Worm (Caenorhabditis elegans): ENCODE data around the gene F44E5.17.

F44E5.17 gene

ce11 chrII:11749490-11750172 lies 1.2 kb upstream of the F44E5.17 start (continued):
- TF ChIP-seq npax-4 (tag; optimal IDR thresholded peaks at IDR 0.05): no peak
- peak; percentile 94 for TF ChIP-seq ceh-34 (tag; optimal IDR thresholded peaks at IDR 0.05)
- TF ChIP-seq nhr-11 (tag; optimal IDR thresholded peaks at IDR 0.05): no peak
- TF ChIP-seq pat-9 (tag; optimal IDR thresholded peaks at IDR 0.05): no peak
- peak; percentile 68 for TF ChIP-seq hlh-30 (tag; optimal IDR thresholded peaks at IDR 0.05; ENCODE audit: insufficient read depth)
- TF ChIP-seq C38D4.7 (GFP tag; optimal IDR thresholded peaks at IDR 0.05): no peak
- peak; percentile 69 for TF ChIP-seq pros-1 (tag; optimal IDR thresholded peaks at IDR 0.05)
- no peak for TF ChIP-seq K02D7.2 (tag; optimal IDR thresholded peaks at IDR 0.05)
- TF ChIP-seq ets-4 (tag; optimal IDR thresholded peaks at IDR 0.05): peak; percentile 78
- peak; percentile 1 for TF ChIP-seq zip-5 (tag; optimal IDR thresholded peaks at IDR 0.05)
- no peak for TF ChIP-seq pax-1 (tag; optimal IDR thresholded peaks at IDR 0.05)
- peak; percentile 13 for TF ChIP-seq lim-6 (tag; optimal IDR thresholded peaks at IDR 0.05)
- no peak for TF ChIP-seq fkh-10 (GFP tag; optimal IDR thresholded peaks at IDR 0.05)
- TF ChIP-seq ceh-48 (tag; optimal IDR thresholded peaks at IDR 0.05): peak; percentile 93
- peak; percentile 94 for TF ChIP-seq ceh-31 (tag; optimal IDR thresholded peaks at IDR 0.05)
- peak; percentile 35 for TF ChIP-seq ceh-30 (tag; optimal IDR thresholded peaks at IDR 0.05)
- TF ChIP-seq elt-4 (tag; optimal IDR thresholded peaks at IDR 0.05): peak; percentile 79
- peak; percentile 49 for TF ChIP-seq mec-3 (tag; optimal IDR thresholded peaks at IDR 0.05; ENCODE audit: borderline replicate concordance)
- peak; percentile 83 for TF ChIP-seq ceh-14 (tag; optimal IDR thresholded peaks at IDR 0.05)
- peak; percentile 1; the same call in 1 of the 2 replicates for TF ChIP-seq sox-2 (GFP tag; IDR thresholded peaks at IDR 0.05)
- peak; percentile 81 for TF ChIP-seq syd-9 (tag; optimal IDR thresholded peaks at IDR 0.05)
- peak; percentile 35 for TF ChIP-seq elt-2 (tag; optimal IDR thresholded peaks at IDR 0.05)
- peak; percentile 99 for TF ChIP-seq ceh-18 (tag; optimal IDR thresholded peaks at IDR 0.05)
- TF ChIP-seq ceh-22 (tag; optimal IDR thresholded peaks at IDR 0.05): peak; percentile 53
- TF ChIP-seq unc-42 (tag; optimal IDR thresholded peaks at IDR 0.05): peak; percentile 84
- TF ChIP-seq nfya-1 (tag; optimal IDR thresholded peaks at IDR 0.05): peak; percentile 99
- TF ChIP-seq fax-1 (tag; optimal IDR thresholded peaks at IDR 0.05): peak; percentile 48
- peak; percentile 55 for TF ChIP-seq C08G9.2 (tag; optimal IDR thresholded peaks at IDR 0.05)
- no peak for TF ChIP-seq hlh-15 (tag; optimal IDR thresholded peaks at IDR 0.05)
- peak; percentile 82 for TF ChIP-seq F13H6.1 (tag; optimal IDR thresholded peaks at IDR 0.05)
- peak; percentile 74 for TF ChIP-seq hlh-8 (tag; optimal IDR thresholded peaks at IDR 0.05)
- TF ChIP-seq che-1 (tag; optimal IDR thresholded peaks at IDR 0.05): peak; percentile 4
- TF ChIP-seq sdc-2 (tag; optimal IDR thresholded peaks at IDR 0.05): peak; percentile 62
- TF ChIP-seq T23F11.4 (GFP tag; optimal IDR thresholded peaks at IDR 0.05): peak; percentile 5
- peak; percentile 25 for TF ChIP-seq ceh-6 (GFP tag; optimal IDR thresholded peaks at IDR 0.05)
- TF ChIP-seq lin-11 (tag; optimal IDR thresholded peaks at IDR 0.05): peak; percentile 30
- TF ChIP-seq dve-1 (tag; optimal IDR thresholded peaks at IDR 0.05): peak; percentile 77
- no peak for TF ChIP-seq ceh-24 (tag; optimal IDR thresholded peaks at IDR 0.05)
- TF ChIP-seq unc-55 (GFP tag; optimal IDR thresholded peaks at IDR 0.05): peak; percentile 80
- TF ChIP-seq hlh-6 (tag; optimal IDR thresholded peaks at IDR 0.05): no peak
- TF ChIP-seq eyg-1 (tag; optimal IDR thresholded peaks at IDR 0.05): peak; percentile 37
- peak; percentile 89 for TF ChIP-seq ref-2 (tag; optimal IDR thresholded peaks at IDR 0.05)
- no peak for TF ChIP-seq K09A11.1 (tag; optimal IDR thresholded peaks at IDR 0.05; ENCODE audit: insufficient read depth)
- TF ChIP-seq nhr-232 (tag; optimal IDR thresholded peaks at IDR 0.05): no peak
- peak; percentile 18 for TF ChIP-seq tbx-7 (tag; optimal IDR thresholded peaks at IDR 0.05)
- TF ChIP-seq ahr-1 (tag; optimal IDR thresholded peaks at IDR 0.05): peak; percentile 20
- TF ChIP-seq ceh-2 (tag; optimal IDR thresholded peaks at IDR 0.05): peak; percentile 55
- TF ChIP-seq unc-3 (GFP tag; conservative IDR thresholded peaks at IDR 0.05): no peak
- TF ChIP-seq unc-3 (tag; optimal IDR thresholded peaks at IDR 0.05): peak; percentile 70
- TF ChIP-seq ttx-3 (tag; optimal IDR thresholded peaks at IDR 0.05): no peak
- TF ChIP-seq pha-2 (tag; optimal IDR thresholded peaks at IDR 0.05): peak; percentile 61
